Fruit fly (Drosophila melanogaster) S2 (cell line): ENCODE measurements around the gene CAH7.

Experiments
- CG8478 ChIP-seq: fragments of >200 bp; optimal IDR thresholded peaks from 2 replicates; lab custom pipeline; 2018
- CTCF ChIP-seq, 2 experiments: fragments of >200 bp; optimal IDR thresholded peaks; 2 replicates each; lab custom pipeline; 2018

DNA sequence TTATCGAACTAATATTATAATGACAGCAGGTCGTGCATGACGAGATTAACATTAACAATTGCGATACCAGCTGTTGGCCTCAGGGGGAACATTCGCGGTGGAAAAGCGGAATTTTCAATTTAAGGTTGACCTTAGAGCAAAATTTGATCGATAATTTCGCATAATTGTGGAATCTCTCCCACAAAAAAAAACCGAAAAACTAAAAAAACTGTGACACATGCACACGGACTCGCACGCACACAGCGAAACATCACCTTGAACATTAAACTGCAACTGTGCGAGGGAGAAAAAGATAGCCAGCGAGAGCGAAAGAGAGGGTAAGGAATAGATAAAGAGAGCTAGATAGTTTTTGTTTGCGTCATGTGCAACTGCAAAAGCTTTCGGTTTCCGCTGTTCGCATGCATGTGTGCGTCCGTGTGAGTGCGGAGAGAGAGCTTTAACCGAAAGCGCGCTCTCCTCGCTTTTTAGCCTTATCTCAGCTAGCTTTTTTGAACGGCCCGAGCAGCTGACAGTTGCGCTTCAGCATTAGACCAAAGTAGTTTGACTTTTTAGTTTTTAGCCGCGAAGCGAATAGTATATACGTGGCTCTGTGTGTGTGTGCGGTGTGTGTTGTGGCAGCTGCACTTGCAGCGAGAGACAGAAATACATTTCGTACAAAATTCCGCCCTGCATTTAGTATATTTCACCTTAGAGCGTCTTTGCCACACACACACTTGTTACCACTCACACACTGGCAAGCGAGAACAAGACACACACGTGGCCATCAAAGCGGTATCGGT, 18.6 kb upstream of the CAH7 start:
- TF ChIP-seq CG8478 (peak; percentile 26), CTCF (optimal IDR thresholded peaks at IDR 0.05; lab: Kevin White, UChicago) (no peak)
